Worm (Caenorhabditis elegans): Measurements from ENCODE around the gene Y54G2A.72.
A peak's percentile ranks its signal among the peaks of the same experiment; 100 is the strongest.

Y54G2A.72 gene

ce11 chrIV:2805525-2805924 lies 27.6 kb downstream of the Y54G2A.72 start, which contains the start of gene Y54G2A.45 (continued):
- peak; percentile 43 for TF ChIP-seq ztf-26 (tag; optimal IDR thresholded peaks at IDR 0.05)
- TF ChIP-seq xnd-1 (tag; optimal IDR thresholded peaks at IDR 0.05) = peak; percentile 15
- TF ChIP-seq snpc-1.3 (tag; optimal IDR thresholded peaks at IDR 0.05; ENCODE audit: insufficient read depth) = peak; percentile 81
- peak; percentile 13 for TF ChIP-seq efl-1 (GFP tag; optimal IDR thresholded peaks at IDR 0.05)
- TF ChIP-seq B0019.2 (GFP tag; conservative IDR thresholded peaks at IDR 0.05) = peak; percentile 34; the same call in 1 of the 2 replicates
- no peak for TF ChIP-seq ceh-79 (tag; optimal IDR thresholded peaks at IDR 0.05)
- TF ChIP-seq Y95B8A.8 (GFP tag; IDR thresholded peaks at IDR 0.05) = peak; percentile 76; the same call in 1 of the 2 replicates
- TF ChIP-seq ceh-100 (GFP tag; IDR thresholded peaks at IDR 0.05) = peak; percentile 53

ce11 chrIV:2808154-2808553 lies 30.2 kb downstream of the Y54G2A.72 start:
- TF ChIP-seq repo-1 (tag; optimal IDR thresholded peaks at IDR 0.05) = no peak
- TF ChIP-seq attf-3 (GFP tag; conservative IDR thresholded peaks at IDR 0.05) = 0 out of 2 replicates have a peak, but pooled peaks have one; percentile 26
- TF ChIP-seq hrde-1 (tag; optimal IDR thresholded peaks at IDR 0.05; ENCODE audit: borderline replicate concordance) = no peak
- peak; percentile 52; the same call in 1 of the 2 replicates for TF ChIP-seq mcd-1 (GFP tag; IDR thresholded peaks at IDR 0.05)
- no peak for TF ChIP-seq F57C9.4 (tag; optimal IDR thresholded peaks at IDR 0.05)
- no peak for TF ChIP-seq ceh-79 (tag; optimal IDR thresholded peaks at IDR 0.05)
- TF ChIP-seq F23B12.7 (tag; optimal IDR thresholded peaks at IDR 0.05; ENCODE audit: insufficient read depth) = no peak
- TF ChIP-seq lin-54 (GFP tag; optimal IDR thresholded peaks at IDR 0.05) = no peak
- no peak for TF ChIP-seq unc-62 (GFP tag; optimal IDR thresholded peaks at IDR 0.05)
- no peak for TF ChIP-seq akir-1 (GFP tag; optimal IDR thresholded peaks at IDR 0.05)
- TF ChIP-seq F52B5.7 (tag; optimal IDR thresholded peaks at IDR 0.05) = peak; percentile 4
- TF ChIP-seq F10E7.11 (tag; optimal IDR thresholded peaks at IDR 0.05) = no peak
- TF ChIP-seq lsl-1 (GFP tag; optimal IDR thresholded peaks at IDR 0.05) = peak; percentile 7
- no peak for TF ChIP-seq nfyb-1 (GFP tag; IDR thresholded peaks at IDR 0.05)
- no peak for TF ChIP-seq nhr-179 (tag; optimal IDR thresholded peaks at IDR 0.05)
- TF ChIP-seq Y79H2A.3 (GFP tag; conservative IDR thresholded peaks at IDR 0.05) = no peak
- no peak for TF ChIP-seq T07F8.4 (tag; optimal IDR thresholded peaks at IDR 0.05)
- peak; percentile 68 for TF ChIP-seq dox-1 (GFP tag; IDR thresholded peaks at IDR 0.05)
- no peak for TF ChIP-seq nhr-27 (tag; optimal IDR thresholded peaks at IDR 0.05)
- no peak for TF ChIP-seq lir-1 (GFP tag; conservative IDR thresholded peaks at IDR 0.05)
- TF ChIP-seq let-607 (tag; optimal IDR thresholded peaks at IDR 0.05) = peak in 1 of 2 experiments; percentile 10
- no peak for TF ChIP-seq ZK185.1 (tag; optimal IDR thresholded peaks at IDR 0.05; ENCODE audit: poor library complexity, severe bottlenecking)
- no peak for TF ChIP-seq hlh-26 (GFP tag; conservative IDR thresholded peaks at IDR 0.05)
- peak; percentile 54 for TF ChIP-seq zfh-2 (GFP tag; conservative IDR thresholded peaks at IDR 0.05)
- peak; percentile 89 for TF ChIP-seq tbp1 (GFP tag; optimal IDR thresholded peaks at IDR 0.05)
- TF ChIP-seq ekl-4 (GFP tag; IDR thresholded peaks at IDR 0.05) = no peak
- no peak for TF ChIP-seq sdz-38 (tag; optimal IDR thresholded peaks at IDR 0.05)
- peak; percentile 1 for TF ChIP-seq K12H6.12 (tag; optimal IDR thresholded peaks at IDR 0.05)
- peak; percentile 17 for TF ChIP-seq chd-7 (tag; optimal IDR thresholded peaks at IDR 0.05)
- no peak for TF ChIP-seq gei-17 (GFP tag; optimal IDR thresholded peaks at IDR 0.05)
- TF ChIP-seq hsf-1 (GFP tag; IDR thresholded peaks at IDR 0.05) = no peak
- no peak for TF ChIP-seq F57A8.1 (GFP tag; optimal IDR thresholded peaks at IDR 0.05)
- TF ChIP-seq nfya-2 (GFP tag; IDR thresholded peaks at IDR 0.05) = no peak
- TF ChIP-seq pha-4 (tag; optimal IDR thresholded peaks at IDR 0.05) = no peak
- no peak for TF ChIP-seq B0336.3 (GFP tag; IDR thresholded peaks at IDR 0.05)
- TF ChIP-seq Y53G8AR.9 (GFP tag; conservative IDR thresholded peaks at IDR 0.05) = no peak
- TF ChIP-seq rec-8 (tag; optimal IDR thresholded peaks at IDR 0.05) = no peak
- no peak for TF ChIP-seq nhr-120 (GFP tag; IDR thresholded peaks at IDR 0.05)
- peak; percentile 13; the same call in 1 of the 2 replicates for TF ChIP-seq ztf-28 (GFP tag; IDR thresholded peaks at IDR 0.05)
